Fruit fly (Drosophila melanogaster) S2 (cell line): ENCODE data around the gene Mip.

Experiments used
- CG8478 ChIP-seq: fragments of >200 bp; optimal IDR thresholded peaks from 2 replicates; lab custom pipeline; 2018
- CTCF ChIP-seq, 2 experiments: fragments of >200 bp; optimal IDR thresholded peaks; 2 replicates each; lab custom pipeline; 2018

- no peak for TF ChIP-seq CG8478
- no peak for TF ChIP-seq CTCF (optimal IDR thresholded peaks at IDR 0.05; lab: Kevin White, UChicago)
These were observed 39.4 kb upstream of the Mip start, which contains the start of gene CG13731 for dm6 chr3L:17388895-17389294.
